Worm (Caenorhabditis elegans): ENCODE measurements around the gene nhr-179.

DNA sequence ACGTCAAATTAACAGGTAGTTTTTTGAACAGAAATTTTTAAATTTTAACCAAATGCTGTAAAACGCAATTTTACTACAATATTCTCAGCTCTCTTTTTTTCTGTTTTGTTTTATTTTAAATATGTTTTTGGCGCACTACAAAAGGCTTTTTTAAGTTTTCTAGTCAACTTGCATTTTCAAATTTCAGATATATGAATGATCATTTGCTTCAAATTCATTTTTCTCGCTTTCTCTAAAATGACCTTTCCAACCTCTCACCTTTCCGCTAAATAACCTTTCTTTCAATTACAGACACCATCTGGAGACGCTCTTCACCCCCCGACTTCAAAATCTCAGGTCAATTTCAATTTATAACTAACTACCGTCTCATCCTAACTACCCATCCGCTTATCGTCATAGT is 51.9 kb downstream of the nhr-179 start, which contains the start of gene cdc-25.2:
- TF ChIP-seq ama-1 (optimal IDR thresholded peaks at IDR 0.05): no peak
- no peak for TF ChIP-seq nhr-232 (tag; optimal IDR thresholded peaks at IDR 0.05)
- no peak for TF ChIP-seq nfya-1 (tag; optimal IDR thresholded peaks at IDR 0.05)
- no peak for TF ChIP-seq ceh-48 (tag; optimal IDR thresholded peaks at IDR 0.05)
- no peak for TF ChIP-seq pha-4 (tag; optimal IDR thresholded peaks at IDR 0.05)
- no peak for TF ChIP-seq ttx-3 (tag; optimal IDR thresholded peaks at IDR 0.05)
- no peak for TF ChIP-seq rnt-1 (tag; optimal IDR thresholded peaks at IDR 0.05)
- TF ChIP-seq dmd-4 (tag; optimal IDR thresholded peaks at IDR 0.05; ENCODE audit: borderline replicate concordance): no peak
- no peak for TF ChIP-seq hlh-30 (tag; optimal IDR thresholded peaks at IDR 0.05; ENCODE audit: insufficient read depth)
- TF ChIP-seq fax-1 (tag; optimal IDR thresholded peaks at IDR 0.05): no peak

Measured in whole organism, late embryonic.